Fruit fly (Drosophila melanogaster): ENCODE data around the gene Tektin-C.

- no peak for TF ChIP-seq CG34367 (tag; optimal IDR thresholded peaks at IDR 0.05)
- TF ChIP-seq rn (GFP tag; IDR thresholded peaks at IDR 0.05) = no peak
- no peak for TF ChIP-seq CG4496 (GFP tag; IDR thresholded peaks at IDR 0.05)
- TF ChIP-seq CG8301 (tag; optimal IDR thresholded peaks at IDR 0.05) = no peak
- TF ChIP-seq Pif1B (GFP tag; optimal IDR thresholded peaks at IDR 0.05) = no peak
- TF ChIP-seq Pif1A (GFP tag; optimal IDR thresholded peaks at IDR 0.05) = no peak
- TF ChIP-seq CG17806 (tag; optimal IDR thresholded peaks at IDR 0.05) = no peak
- TF ChIP-seq CG15710 (tag; optimal IDR thresholded peaks at IDR 0.05) = no peak
- TF ChIP-seq Ets98B (GFP tag; IDR thresholded peaks at IDR 0.05) = no peak
- no peak for TF ChIP-seq fd96Ca (GFP tag; IDR thresholded peaks at IDR 0.05)
- no peak for TF ChIP-seq CG14655 (GFP tag; optimal IDR thresholded peaks at IDR 0.05)
- TF ChIP-seq CG9948 (tag; optimal IDR thresholded peaks at IDR 0.05) = no peak
- no peak for TF ChIP-seq CG8159 (tag; optimal IDR thresholded peaks at IDR 0.05)
- TF ChIP-seq Snoo (tag; optimal IDR thresholded peaks at IDR 0.05) = no peak
These were observed 31.9 kb upstream of the Tektin-C start for dm6 chr3L:5828275-5828674.
